Fruit fly (Drosophila melanogaster) whole organism, embryonic: ENCODE results near the gene tub.
A peak's percentile ranks its signal among the peaks of the same experiment; 100 is the strongest.

ENCODE experiments used
- Abd-B ChIP-seq: fragments of 200-800 bp; sonication (Bioruptor generic); optimal IDR thresholded peaks from 2 replicates; lab custom pipeline; 2018; ENCODE audit warnings: missing biosample characterization, mild to moderate bottlenecking, missing genetic modification characterization, moderate library complexity
- B-H2 ChIP-seq: fragments of 200-800 bp; sonication (Bioruptor generic); optimal IDR thresholded peaks from 2 replicates; lab custom pipeline; 2018; ENCODE audit warnings: missing biosample characterization, mild to moderate bottlenecking, missing genetic modification characterization
- CG10147 ChIP-seq: fragments of 200-800 bp; sonication (Bioruptor generic); optimal IDR thresholded peaks from 2 replicates; lab custom pipeline; 2019; ENCODE audit warnings: missing biosample characterization, mild to moderate bottlenecking, missing genetic modification characterization, moderate library complexity
- CG10462 ChIP-seq: fragments of 200-800 bp; sonication (Bioruptor generic); optimal IDR thresholded peaks from 2 replicates; lab custom pipeline; 2016; ENCODE audit warnings: missing biosample characterization, missing genetic modification characterization
- CG12219 ChIP-seq: fragments of 200-800 bp; sonication (Bioruptor generic); optimal IDR thresholded peaks from 3 replicates; lab custom pipeline; 2018; ENCODE audit warnings: missing biosample characterization, mild to moderate bottlenecking, missing genetic modification characterization
- CG13287 ChIP-seq: fragments of 200-800 bp; sonication (Bioruptor generic); IDR thresholded peaks from 2 replicates; pipeline ENCODE4 v1.3.6; 2022; ENCODE audit warnings: missing biosample characterization, missing genetic modification characterization; ENCODE audit not compliant: partially characterized antibody
- CG14667 ChIP-seq: fragments of 200-800 bp; sonication (Bioruptor generic); IDR thresholded peaks from 2 replicates; pipeline ENCODE4 v1.3.6; 2022; ENCODE audit warnings: missing biosample characterization, missing genetic modification characterization
- CG14860 ChIP-seq: fragments of 200-800 bp; sonication (Bioruptor generic); IDR thresholded peaks from 3 replicates; pipeline ENCODE4 v1.3.6; 2022; ENCODE audit warnings: missing biosample characterization, missing genetic modification characterization; ENCODE audit not compliant: partially characterized antibody
- CG18619 ChIP-seq: fragments of 200-800 bp; sonication (Bioruptor generic); optimal IDR thresholded peaks from 3 replicates; lab custom pipeline; 2017; ENCODE audit warnings: missing biosample characterization, mild to moderate bottlenecking, missing genetic modification characterization
- CG34224 ChIP-seq: fragments of 200-800 bp; sonication (Bioruptor generic); IDR thresholded peaks from 3 replicates; pipeline ENCODE4 v1.3.6; 2022; ENCODE audit warnings: missing biosample characterization, missing genetic modification characterization; ENCODE audit not compliant: partially characterized antibody
- CG3995 ChIP-seq: fragments of 200-800 bp; sonication (Bioruptor generic); optimal IDR thresholded peaks from 3 replicates; lab custom pipeline; 2016; ENCODE audit warnings: missing biosample characterization, missing genetic modification characterization
- CG4360 ChIP-seq: fragments of 200-800 bp; sonication (Bioruptor generic); IDR thresholded peaks from 2 replicates; pipeline ENCODE4 v1.3.6; 2022; ENCODE audit warnings: missing biosample characterization, missing genetic modification characterization
- CG4424 ChIP-seq: fragments of 200-800 bp; sonication (Bioruptor generic); optimal IDR thresholded peaks from 3 replicates; lab custom pipeline; 2016; ENCODE audit warnings: missing biosample characterization, missing genetic modification characterization
- CG5180 ChIP-seq: fragments of 200-800 bp; sonication (Bioruptor generic); optimal IDR thresholded peaks from 3 replicates; lab custom pipeline; 2017; ENCODE audit warnings: missing biosample characterization, missing genetic modification characterization, mild to moderate bottlenecking, moderate library complexity, missing genetic modification reagents
- CG6272 ChIP-seq: fragments of 200-800 bp; sonication (Bioruptor generic); IDR thresholded peaks from 2 replicates; pipeline ENCODE4 v1.3.6; 2022; ENCODE audit warnings: missing biosample characterization, missing genetic modification characterization
- CG6683 ChIP-seq: fragments of 200-800 bp; sonication (Bioruptor generic); optimal IDR thresholded peaks from 2 replicates; lab custom pipeline; 2017; ENCODE audit warnings: missing biosample characterization, mild to moderate bottlenecking, missing genetic modification characterization, missing genetic modification reagents
- CG6689 ChIP-seq: fragments of 200-800 bp; sonication (Bioruptor generic); IDR thresholded peaks from 2 replicates; pipeline ENCODE4 v1.3.6; 2022; ENCODE audit warnings: missing biosample characterization, missing genetic modification characterization
- CG6854 ChIP-seq: fragments of 200-800 bp; sonication (Bioruptor generic); optimal IDR thresholded peaks from 3 replicates; lab custom pipeline; 2017; ENCODE audit warnings: missing biosample characterization, mild to moderate bottlenecking, missing genetic modification characterization
- CG7928 ChIP-seq: fragments of 200-800 bp; sonication (Bioruptor generic); optimal IDR thresholded peaks from 2 replicates; lab custom pipeline; 2017; ENCODE audit warnings: missing biosample characterization, mild to moderate bottlenecking, missing genetic modification characterization
- CG8290 ChIP-seq, 3 experiments: fragments of 200-800 bp; sonication (Bioruptor generic); optimal IDR thresholded peaks; 2 replicates each; lab custom pipeline; 2016 to 2019; ENCODE audit warnings: missing biosample characterization in 3 of 3, missing genetic modification characterization in 3 of 3, mild to moderate bottlenecking in 2 of 3, moderate library complexity in 1 of 3
- CG8478 ChIP-seq: fragments of >200 bp; optimal IDR thresholded peaks from 2 replicates; lab custom pipeline; 2018
- Camta ChIP-seq: fragments of 200-800 bp; sonication (Bioruptor generic); optimal IDR thresholded peaks from 2 replicates; lab custom pipeline; 2016; ENCODE audit warnings: missing biosample characterization, missing genetic modification characterization
- Ets65A ChIP-seq: fragments of 200-800 bp; sonication (Bioruptor generic); peaks from one replicate; lab custom pipeline; 2016; ENCODE audit warnings: missing biosample characterization, missing genetic modification characterization
- Ets97D ChIP-seq: fragments of 200-800 bp; sonication (Bioruptor generic); optimal IDR thresholded peaks from 3 replicates; lab custom pipeline; 2016; ENCODE audit warnings: missing biosample characterization, missing genetic modification characterization
- Fer1 ChIP-seq: fragments of 200-800 bp; sonication (Bioruptor generic); optimal IDR thresholded peaks from 2 replicates; lab custom pipeline; 2017; ENCODE audit warnings: missing biosample characterization, mild to moderate bottlenecking, missing genetic modification characterization
- Fer3 ChIP-seq: fragments of 200-800 bp; sonication (Bioruptor generic); optimal IDR thresholded peaks from 2 replicates; lab custom pipeline; 2018; ENCODE audit warnings: missing biosample characterization, mild to moderate bottlenecking, missing genetic modification characterization, moderate library complexity
- Hr3 ChIP-seq: fragments of 200-800 bp; sonication (Bioruptor generic); optimal IDR thresholded peaks from 3 replicates; lab custom pipeline; 2016; ENCODE audit warnings: missing biosample characterization, missing genetic modification characterization
- Med ChIP-seq: fragments of 200-800 bp; sonication (Bioruptor generic); peaks from one replicate; lab custom pipeline; 2016; ENCODE audit warnings: missing biosample characterization, missing genetic modification characterization, mild to moderate bottlenecking, inconsistent platforms, moderate library complexity
- NfI ChIP-seq: fragments of 200-800 bp; sonication (Bioruptor generic); optimal IDR thresholded peaks from 3 replicates; lab custom pipeline; 2018; ENCODE audit warnings: missing biosample characterization, mild to moderate bottlenecking, missing genetic modification characterization, moderate library complexity
- Rfx ChIP-seq: fragments of 200-800 bp; sonication (Bioruptor generic); IDR thresholded peaks from 2 replicates; pipeline ENCODE4 v1.3.6; 2022; ENCODE audit warnings: missing biosample characterization, missing genetic modification characterization
- Side ChIP-seq: fragments of 200-800 bp; sonication (Bioruptor generic); optimal IDR thresholded peaks from 2 replicates; lab custom pipeline; 2016; ENCODE audit warnings: missing biosample characterization, missing genetic modification characterization
- Sox100B ChIP-seq: fragments of 200-800 bp; sonication (Bioruptor generic); optimal IDR thresholded peaks from 3 replicates; lab custom pipeline; 2018; ENCODE audit warnings: missing biosample characterization, mild to moderate bottlenecking, missing genetic modification characterization
- ara ChIP-seq: fragments of 200-800 bp; sonication (Bioruptor generic); IDR thresholded peaks from 2 replicates; pipeline ENCODE4 v1.3.6; 2022; ENCODE audit warnings: missing biosample characterization, missing genetic modification characterization
- bab2 ChIP-seq: fragments of 200-800 bp; sonication (Bioruptor generic); optimal IDR thresholded peaks from 2 replicates; lab custom pipeline; 2016; ENCODE audit warnings: missing biosample characterization, missing genetic modification characterization
- bbx ChIP-seq: fragments of 200-800 bp; sonication (Bioruptor generic); IDR thresholded peaks from 2 replicates; pipeline ENCODE4 v1.3.6; 2022; ENCODE audit warnings: missing biosample characterization, missing genetic modification characterization; ENCODE audit not compliant: partially characterized antibody
- cad ChIP-seq: fragments of >200 bp; optimal IDR thresholded peaks from 2 replicates; lab custom pipeline; 2017; ENCODE audit warnings: missing biosample characterization, missing genetic modification characterization
- ems ChIP-seq: fragments of 200-800 bp; sonication (Bioruptor generic); optimal IDR thresholded peaks from 3 replicates; lab custom pipeline; 2016; ENCODE audit warnings: missing biosample characterization, missing genetic modification characterization
- ewg ChIP-seq: fragments of 200-800 bp; sonication (Bioruptor generic); optimal IDR thresholded peaks from 3 replicates; lab custom pipeline; 2017; ENCODE audit warnings: mild to moderate bottlenecking, missing biosample characterization, missing genetic modification reagents, missing genetic modification characterization
- ftz-f1 ChIP-seq: fragments of 200-800 bp; sonication (Bioruptor generic); optimal IDR thresholded peaks from 2 replicates; lab custom pipeline; 2016; ENCODE audit warnings: missing biosample characterization, missing genetic modification characterization
- gro ChIP-seq: fragments of 200-800 bp; sonication (Bioruptor generic); optimal IDR thresholded peaks from 2 replicates; lab custom pipeline; 2016; ENCODE audit warnings: missing biosample characterization, missing genetic modification characterization
- gsb ChIP-seq: fragments of 200-800 bp; sonication (Bioruptor generic); IDR thresholded peaks from 2 replicates; pipeline ENCODE4 v1.3.6; 2022; ENCODE audit warnings: missing biosample characterization, missing genetic modification characterization
- lmd ChIP-seq: fragments of 200-800 bp; sonication (Bioruptor generic); IDR thresholded peaks from 2 replicates; pipeline ENCODE4 v1.3.6; 2022; ENCODE audit warnings: missing biosample characterization, missing genetic modification characterization
- pfk ChIP-seq: fragments of 200-800 bp; sonication (Bioruptor generic); optimal IDR thresholded peaks from 2 replicates; lab custom pipeline; 2018; ENCODE audit warnings: missing biosample characterization, mild to moderate bottlenecking, missing genetic modification characterization, moderate library complexity
- so ChIP-seq: fragments of 200-800 bp; sonication (Bioruptor generic); IDR thresholded peaks from 3 replicates; pipeline ENCODE4 v1.3.6; 2022; ENCODE audit warnings: missing biosample characterization, missing genetic modification characterization
- sug ChIP-seq: fragments of 200-800 bp; optimal IDR thresholded peaks from 2 replicates; lab custom pipeline; 2019; ENCODE audit warnings: missing biosample characterization, mild to moderate bottlenecking, missing genetic modification characterization, moderate library complexity
- ttk ChIP-seq: fragments of 200-800 bp; sonication (Bioruptor generic); IDR thresholded peaks from 2 replicates; pipeline ENCODE4 v2.1.2; 2022; ENCODE audit warnings: missing biosample characterization, missing genetic modification characterization
- yki ChIP-seq: fragments of >200 bp; optimal IDR thresholded peaks from 3 replicates; lab custom pipeline; 2018
- z ChIP-seq: fragments of 200-800 bp; sonication (Bioruptor generic); IDR thresholded peaks from 3 replicates; pipeline ENCODE4 v1.3.6; 2022; ENCODE audit warnings: missing biosample characterization, missing genetic modification characterization
- zen ChIP-seq: fragments of 200-800 bp; sonication (Bioruptor generic); optimal IDR thresholded peaks from 3 replicates; lab custom pipeline; 2018; ENCODE audit warnings: missing biosample characterization, mild to moderate bottlenecking, missing genetic modification characterization, moderate library complexity
- zfh2 ChIP-seq: fragments of 200-800 bp; sonication (Bioruptor generic); optimal IDR thresholded peaks from 2 replicates; lab custom pipeline; 2016; ENCODE audit warnings: missing biosample characterization, missing genetic modification characterization

The tub gene

DNA sequence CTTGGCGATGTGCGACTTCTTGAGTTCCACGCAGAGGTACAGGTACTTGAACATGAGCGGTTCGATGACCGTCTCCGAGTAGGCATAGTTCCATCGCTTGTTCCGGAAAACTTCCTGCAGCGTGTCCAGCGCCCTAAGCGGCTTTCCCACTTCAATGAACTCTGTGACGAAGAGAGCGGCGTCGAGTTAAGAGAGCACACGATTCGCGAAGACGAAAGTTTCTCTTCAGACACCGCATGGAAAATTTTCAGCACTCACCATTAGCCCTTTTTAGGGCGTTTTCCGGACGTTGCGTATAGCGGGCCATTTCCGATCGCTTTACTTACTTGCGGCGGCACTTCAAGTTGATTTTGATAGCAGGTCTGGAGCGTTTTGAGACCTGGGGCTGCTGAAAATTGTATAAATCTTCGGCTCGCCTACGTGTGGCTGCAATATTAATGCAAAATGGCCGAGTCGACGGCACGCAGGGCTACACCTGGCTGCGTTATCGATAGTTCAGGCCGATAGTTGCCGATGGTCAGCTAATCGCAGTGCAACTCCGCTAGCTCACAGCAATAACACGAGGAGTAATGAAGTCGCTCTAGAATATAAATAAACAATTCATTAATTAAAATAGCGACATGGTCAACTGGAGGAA is 46.0 kb downstream of the tub start, which contains the start of the genes eIF3a and CG1074 (continued):
- TF ChIP-seq CG6689 (GFP tag; lab: Robert Waterston, UW) = 0 out of 2 replicates have a peak, but pooled peaks have one; percentile 13
- peak; percentile 48 for TF ChIP-seq CG4424 (GFP tag; lab: Kevin White, UChicago)
- TF ChIP-seq CG4360 (GFP tag; lab: Robert Waterston, UW) = no peak
- peak; percentile 95 for TF ChIP-seq Ets65A (GFP tag; lab: Kevin White, UChicago)
- peak; percentile 70 for TF ChIP-seq CG18619
- TF ChIP-seq Ets97D (GFP tag; lab: Kevin White, UChicago) = peak; percentile 97
- TF ChIP-seq Fer3 = peak; percentile 64
- TF ChIP-seq bbx (GFP tag; lab: Robert Waterston, UW) = peak; percentile 99
- no peak for TF ChIP-seq CG5180 (GFP tag; lab: Kevin White, UChicago)
- TF ChIP-seq NfI (GFP tag; lab: Kevin White, UChicago) = peak; percentile 77
- TF ChIP-seq ara = peak; percentile 47; the same call in 1 of the 2 replicates
- TF ChIP-seq zen (tag; lab: Kevin White, UChicago) = peak; percentile 84
- peak; percentile 62 for TF ChIP-seq ewg (GFP tag; lab: Kevin White, UChicago)
- TF ChIP-seq CG7928 (GFP tag; lab: Kevin White, UChicago) = peak; percentile 84
- TF ChIP-seq CG10462 (GFP tag; lab: Kevin White, UChicago) = no peak
- peak; percentile 97 for TF ChIP-seq CG14860 (GFP tag; lab: Robert Waterston, UW)
- peak; percentile 65 for TF ChIP-seq ftz-f1
- peak; percentile 97 for TF ChIP-seq Med (GFP tag; lab: Kevin White, UChicago)
- peak; percentile 97 for TF ChIP-seq CG13287 (GFP tag; lab: Robert Waterston, UW)
- peak; percentile 25; the same call in 1 of the 3 replicates for TF ChIP-seq so (GFP tag; lab: Robert Waterston, UW)
- TF ChIP-seq bab2 (GFP tag; lab: Kevin White, UChicago) = no peak
- TF ChIP-seq CG10147 = peak; percentile 44
- TF ChIP-seq cad (GFP tag; lab: Kevin White, UChicago) = no peak
- peak; percentile 82 for TF ChIP-seq Fer1 (GFP tag; lab: Kevin White, UChicago)
- peak; percentile 73 for TF ChIP-seq Side (GFP tag; lab: Kevin White, UChicago)
- peak; percentile 11 for TF ChIP-seq CG6854 (GFP tag; lab: Kevin White, UChicago)
- no peak for TF ChIP-seq Abd-B (GFP tag; lab: Kevin White, UChicago)
- TF ChIP-seq Camta (GFP tag; lab: Kevin White, UChicago) = peak; percentile 55
- TF ChIP-seq CG34224 (GFP tag; lab: Robert Waterston, UW) = peak; percentile 93
- no peak for TF ChIP-seq z (GFP tag; lab: Robert Waterston, UW)
- TF ChIP-seq CG6272 (GFP tag; lab: Robert Waterston, UW) = peak; percentile 54
- TF ChIP-seq zfh2 = peak; percentile 52
- TF ChIP-seq CG6683 (GFP tag; lab: Kevin White, UChicago) = peak; percentile 43
- peak; percentile 35 for TF ChIP-seq CG12219
- TF ChIP-seq ems = peak; percentile 57
- peak; percentile 44 for TF ChIP-seq gsb (GFP tag; lab: Robert Waterston, UW)
- TF ChIP-seq CG8478 = no peak
- TF ChIP-seq Sox100B (GFP tag; lab: Kevin White, UChicago) = no peak
- TF ChIP-seq B-H2 (GFP tag; lab: Kevin White, UChicago) = peak; percentile 89
- 0 out of 2 replicates have a peak, but pooled peaks have one; percentile 23 for TF ChIP-seq CG14667 (GFP tag; lab: Robert Waterston, UW)
- TF ChIP-seq lmd (GFP tag; lab: Robert Waterston, UW) = peak; percentile 50; the same call in 1 of the 2 replicates
- TF ChIP-seq CG3995 (GFP tag; lab: Kevin White, UChicago) = peak; percentile 76
- TF ChIP-seq gro = peak; percentile 75
- TF ChIP-seq Rfx (GFP tag; lab: Robert Waterston, UW) = peak; percentile 86
- no peak for TF ChIP-seq ttk (GFP tag; lab: Robert Waterston, UW)
- peak; percentile 77 for TF ChIP-seq sug (tag; lab: Kevin White, UChicago)
- peak; percentile 6 for TF ChIP-seq CG8290 (GFP tag; optimal IDR thresholded peaks at IDR 0.05; lab: Kevin White, UChicago)
- TF ChIP-seq CG8290 (tag; optimal IDR thresholded peaks at IDR 0.05; lab: Kevin White, UChicago) = peak; percentile 69 to 89
- TF ChIP-seq Hr3 (GFP tag; lab: Kevin White, UChicago) = peak; percentile 26
- TF ChIP-seq yki = no peak
- TF ChIP-seq pfk (GFP tag; lab: Kevin White, UChicago) = peak; percentile 72
